Worm (Caenorhabditis elegans) whole organism, L4 larva: ENCODE measurements around the gene inf-1.

Source experiments
- F10B5.3 ChIP-seq: sonication (generic microtip); optimal IDR thresholded peaks from 2 replicates; lab custom pipeline; 2016; ENCODE audit warnings: mild to moderate bottlenecking, missing genetic modification characterization, missing compliant biosample characterization
- T26A8.4 ChIP-seq: fragments of 200-800 bp; sonication (Bioruptor generic); IDR thresholded peaks from 2 replicates; pipeline ENCODE4 v1.3.6; 2022; ENCODE audit warnings: missing genetic modification characterization, missing compliant biosample characterization
- Y75B8A.6 ChIP-seq: fragments of 200-800 bp; sonication (Bioruptor generic); IDR thresholded peaks from 2 replicates; pipeline ENCODE4 v1.3.6; 2022; ENCODE audit warnings: missing genetic modification reagents, missing genetic modification characterization, missing compliant biosample characterization
- ZK546.5 ChIP-seq, 2 experiments: sonication (generic microtip); optimal IDR thresholded peaks; 2 replicates each; lab custom pipeline; 2017; ENCODE audit warnings: missing biosample characterization in 2 of 2, missing genetic modification characterization in 2 of 2
- aha-1 ChIP-seq: fragments of 150-350 bp; peaks from one replicate; lab custom pipeline; 2014; ENCODE audit warnings: missing biosample characterization, missing genetic modification characterization
- dmd-6 ChIP-seq: fragments of 200-800 bp; sonication (Bioruptor generic); IDR thresholded peaks from 2 replicates; pipeline ENCODE4 v1.3.6; 2022; ENCODE audit warnings: missing genetic modification reagents, missing genetic modification characterization, missing compliant biosample characterization
- fkh-10 ChIP-seq: fragments of 150-350 bp; optimal IDR thresholded peaks from 2 replicates; lab custom pipeline; 2014; ENCODE audit warnings: missing biosample characterization, missing genetic modification reagents, missing genetic modification characterization
- mdl-1 ChIP-seq, 2 experiments: fragments of 150-350 bp in 1 of 2; sonication (generic microtip) in 1 of 2; optimal IDR thresholded peaks; 2 replicates each; lab custom pipeline; 2014 to 2017; ENCODE audit warnings: missing biosample characterization in 2 of 2, missing genetic modification characterization in 2 of 2
- nhr-48 ChIP-seq: sonication (generic microtip); optimal IDR thresholded peaks from 2 replicates; lab custom pipeline; 2016; ENCODE audit warnings: mild to moderate bottlenecking, missing genetic modification characterization, missing compliant biosample characterization
- nhr-77 ChIP-seq: fragments of 150-350 bp; optimal IDR thresholded peaks from 2 replicates; lab custom pipeline; 2014; ENCODE audit warnings: missing biosample characterization, missing genetic modification characterization

- TF ChIP-seq F10B5.3 (tag; lab: Kevin White, UChicago), result no peak
- no peak for TF ChIP-seq Y75B8A.6
- TF ChIP-seq ZK546.5 (tag; optimal IDR thresholded peaks at IDR 0.05; lab: Kevin White, UChicago), result no peak
- TF ChIP-seq fkh-10 (GFP tag; lab: Kevin White, UChicago), result no peak
- TF ChIP-seq nhr-77 (tag; lab: Kevin White, UChicago), result no peak
- no peak for TF ChIP-seq dmd-6 (GFP tag; lab: Robert Waterston, UW)
- TF ChIP-seq T26A8.4 (GFP tag; lab: Robert Waterston, UW), result no peak
- no peak for TF ChIP-seq aha-1 (tag; lab: Kevin White, UChicago)
- TF ChIP-seq mdl-1 (tag; optimal IDR thresholded peaks at IDR 0.05; lab: Kevin White, UChicago), result no peak
- TF ChIP-seq nhr-48 (tag; lab: Kevin White, UChicago), result no peak
Measured at ce11 chrIII:6884203-6884602, 45.7 kb upstream of the inf-1 start, which contains the start of gene med-2.
